Fruit fly (Drosophila melanogaster) whole organism, embryonic: ENCODE results near the gene PAPLA1.

Source experiments
- Atf3 ChIP-seq: fragments of 200-800 bp; sonication (Bioruptor generic); optimal IDR thresholded peaks from 3 replicates; lab custom pipeline; 2016; ENCODE audit warnings: missing biosample characterization, missing genetic modification characterization
- Atf6 ChIP-seq: fragments of 200-800 bp; sonication (Bioruptor generic); IDR thresholded peaks from 2 replicates; pipeline ENCODE4 v1.3.6; 2022; ENCODE audit warnings: missing biosample characterization, missing genetic modification characterization
- CG13624 ChIP-seq: fragments of 200-800 bp; sonication (Bioruptor generic); optimal IDR thresholded peaks from 2 replicates; lab custom pipeline; 2016; ENCODE audit warnings: missing biosample characterization, missing genetic modification characterization
- CG14965 ChIP-seq: fragments of 200-800 bp; sonication (Bioruptor generic); optimal IDR thresholded peaks from 2 replicates; lab custom pipeline; 2016; ENCODE audit warnings: missing biosample characterization, missing genetic modification characterization, borderline replicate concordance
- CG15011 ChIP-seq: fragments of 200-800 bp; sonication (Bioruptor generic); optimal IDR thresholded peaks from 3 replicates; lab custom pipeline; 2018; ENCODE audit warnings: missing biosample characterization, mild to moderate bottlenecking, missing genetic modification characterization
- CG15479 ChIP-seq: fragments of 200-800 bp; sonication (Bioruptor generic); optimal IDR thresholded peaks from 3 replicates; lab custom pipeline; 2019; ENCODE audit warnings: missing biosample characterization, mild to moderate bottlenecking, missing genetic modification characterization, moderate library complexity
- CG1602 ChIP-seq: fragments of 200-800 bp; sonication (Bioruptor generic); optimal IDR thresholded peaks from 3 replicates; lab custom pipeline; 2016; ENCODE audit warnings: missing biosample characterization, missing genetic modification characterization
- CG16779 ChIP-seq: fragments of 200-800 bp; sonication (Bioruptor generic); IDR thresholded peaks from 2 replicates; pipeline ENCODE4 v1.3.6; 2022; ENCODE audit warnings: missing biosample characterization, missing genetic modification characterization
- CG17361 ChIP-seq: fragments of 200-800 bp; sonication (Bioruptor generic); IDR thresholded peaks from 3 replicates; pipeline ENCODE4 v1.3.6; 2022; ENCODE audit warnings: missing biosample characterization, missing genetic modification characterization
- CG31388 ChIP-seq: fragments of 200-800 bp; sonication (Bioruptor generic); optimal IDR thresholded peaks from 2 replicates; lab custom pipeline; 2016; ENCODE audit warnings: missing biosample characterization, missing genetic modification characterization
- CG3163 ChIP-seq: fragments of 200-800 bp; sonication (Bioruptor generic); optimal IDR thresholded peaks from 3 replicates; lab custom pipeline; 2016; ENCODE audit warnings: missing biosample characterization, missing genetic modification characterization
- CG32532 ChIP-seq: fragments of 200-800 bp; sonication (Bioruptor generic); IDR thresholded peaks from 2 replicates; pipeline ENCODE4 v1.3.6; 2022; ENCODE audit warnings: missing biosample characterization, missing genetic modification characterization
- CG32772 ChIP-seq: fragments of 200-800 bp; sonication (Bioruptor generic); IDR thresholded peaks from 2 replicates; pipeline ENCODE4 v1.3.6; 2022; ENCODE audit warnings: missing biosample characterization, missing genetic modification characterization
- CG6254 ChIP-seq: fragments of 200-800 bp; sonication (Bioruptor generic); optimal IDR thresholded peaks from 3 replicates; lab custom pipeline; 2017; ENCODE audit warnings: mild to moderate bottlenecking, missing biosample characterization, missing genetic modification reagents, missing genetic modification characterization
- CG8089 ChIP-seq: fragments of 200-800 bp; sonication (Bioruptor generic); optimal IDR thresholded peaks from 3 replicates; lab custom pipeline; 2016; ENCODE audit warnings: missing biosample characterization, missing genetic modification characterization
- CG8944 ChIP-seq: fragments of 200-800 bp; sonication (Bioruptor generic); optimal IDR thresholded peaks from 3 replicates; lab custom pipeline; 2016; ENCODE audit warnings: missing biosample characterization, missing genetic modification characterization
- CG9215 ChIP-seq: fragments of 200-800 bp; sonication (Bioruptor generic); IDR thresholded peaks from 2 replicates; pipeline ENCODE4 v1.3.6; 2022; ENCODE audit warnings: missing biosample characterization, missing genetic modification characterization
- Deaf1 ChIP-seq: fragments of 200-800 bp; optimal IDR thresholded peaks from 3 replicates; lab custom pipeline; 2019; ENCODE audit warnings: missing biosample characterization, mild to moderate bottlenecking, missing genetic modification characterization, moderate library complexity
- Dref ChIP-seq: fragments of 200-800 bp; sonication (Bioruptor generic); IDR thresholded peaks from 2 replicates; pipeline ENCODE4 v1.3.6; 2022; ENCODE audit warnings: missing biosample characterization, missing genetic modification characterization
- Hr51 ChIP-seq, 2 experiments: fragments of 200-800 bp; sonication (Bioruptor generic); optimal IDR thresholded peaks; 2 replicates in 1 of 2; 3 replicates in 1 of 2; lab custom pipeline; 2016 to 2018; ENCODE audit warnings: missing biosample characterization in 2 of 2, missing genetic modification characterization in 2 of 2, mild to moderate bottlenecking in 1 of 2, moderate library complexity in 1 of 2
- Lhr ChIP-seq: fragments of 200-800 bp; sonication (Bioruptor generic); optimal IDR thresholded peaks from 3 replicates; lab custom pipeline; 2017; ENCODE audit warnings: mild to moderate bottlenecking, missing biosample characterization, missing genetic modification reagents, missing genetic modification characterization
- Lim3 ChIP-seq: fragments of 200-800 bp; sonication (Bioruptor generic); IDR thresholded peaks from 2 replicates; pipeline ENCODE4 v1.3.6; 2022; ENCODE audit warnings: missing biosample characterization, missing genetic modification characterization
- Myb ChIP-seq: fragments of 200-800 bp; sonication (Bioruptor generic); optimal IDR thresholded peaks from 2 replicates; lab custom pipeline; 2016; ENCODE audit warnings: missing biosample characterization, missing genetic modification characterization
- Nf-YB ChIP-seq: fragments of 200-800 bp; sonication (Bioruptor generic); optimal IDR thresholded peaks from 3 replicates; lab custom pipeline; 2019; ENCODE audit warnings: missing biosample characterization, mild to moderate bottlenecking, missing genetic modification characterization, moderate library complexity
- NfI ChIP-seq: fragments of 200-800 bp; sonication (Bioruptor generic); optimal IDR thresholded peaks from 3 replicates; lab custom pipeline; 2018; ENCODE audit warnings: missing biosample characterization, mild to moderate bottlenecking, missing genetic modification characterization, moderate library complexity
- Optix ChIP-seq: fragments of 200-800 bp; sonication (Bioruptor generic); IDR thresholded peaks from 3 replicates; pipeline ENCODE4 v1.3.6; 2022; ENCODE audit warnings: missing biosample characterization, missing genetic modification characterization
- Sox102F ChIP-seq: fragments of 200-800 bp; sonication (Bioruptor generic); optimal IDR thresholded peaks from 2 replicates; lab custom pipeline; 2018; ENCODE audit warnings: missing biosample characterization, mild to moderate bottlenecking, missing genetic modification characterization, moderate library complexity
- ac ChIP-seq: fragments of 200-800 bp; sonication (Bioruptor generic); optimal IDR thresholded peaks from 3 replicates; lab custom pipeline; 2017; ENCODE audit warnings: missing biosample characterization, mild to moderate bottlenecking, missing genetic modification characterization
- amos ChIP-seq: fragments of 200-800 bp; sonication (Bioruptor generic); IDR thresholded peaks from 2 replicates; pipeline ENCODE4 v1.3.6; 2022; ENCODE audit warnings: missing biosample characterization, missing genetic modification characterization; ENCODE audit not compliant: partially characterized antibody
- bigmax ChIP-seq: fragments of 200-800 bp; sonication (Bioruptor generic); optimal IDR thresholded peaks from 2 replicates; lab custom pipeline; 2018; ENCODE audit warnings: missing biosample characterization, mild to moderate bottlenecking, missing genetic modification characterization
- bsh ChIP-seq, 2 experiments: fragments of 200-800 bp; sonication (Bioruptor generic); optimal IDR thresholded peaks; 2 replicates each; lab custom pipeline; 2017 to 2018; ENCODE audit warnings: mild to moderate bottlenecking in 2 of 2, missing biosample characterization in 2 of 2, missing genetic modification characterization in 2 of 2, moderate library complexity in 1 of 2
- chinmo ChIP-seq: fragments of 200-800 bp; sonication (Bioruptor generic); IDR thresholded peaks from 4 replicates; pipeline ENCODE4 v1.3.6; 2022; ENCODE audit warnings: missing biosample characterization, missing genetic modification characterization; ENCODE audit not compliant: partially characterized antibody
- dysf ChIP-seq: fragments of 200-800 bp; sonication (Bioruptor generic); IDR thresholded peaks from 3 replicates; pipeline ENCODE4 v1.3.6; 2022; ENCODE audit warnings: missing biosample characterization, missing genetic modification characterization
- ems ChIP-seq: fragments of 200-800 bp; sonication (Bioruptor generic); optimal IDR thresholded peaks from 3 replicates; lab custom pipeline; 2016; ENCODE audit warnings: missing biosample characterization, missing genetic modification characterization
- gem ChIP-seq: fragments of 200-800 bp; sonication (Bioruptor generic); optimal IDR thresholded peaks from 2 replicates; lab custom pipeline; 2019; ENCODE audit warnings: missing biosample characterization, mild to moderate bottlenecking, missing genetic modification characterization, moderate library complexity
- gt ChIP-seq: fragments of 200-800 bp; sonication (Bioruptor generic); IDR thresholded peaks from 2 replicates; pipeline ENCODE4 v1.3.6; 2022; ENCODE audit warnings: missing biosample characterization, missing genetic modification characterization
- jing ChIP-seq: fragments of 200-800 bp; sonication (Bioruptor generic); optimal IDR thresholded peaks from 2 replicates; lab custom pipeline; 2018; ENCODE audit warnings: missing biosample characterization, mild to moderate bottlenecking, missing genetic modification characterization
- lbe ChIP-seq: fragments of 200-800 bp; sonication (Bioruptor generic); optimal IDR thresholded peaks from 2 replicates; lab custom pipeline; 2016; ENCODE audit warnings: missing biosample characterization, mild to moderate bottlenecking, missing genetic modification characterization
- nmo ChIP-seq: fragments of 200-800 bp; sonication (Bioruptor generic); optimal IDR thresholded peaks from 2 replicates; lab custom pipeline; 2018; ENCODE audit warnings: missing biosample characterization, mild to moderate bottlenecking, missing genetic modification characterization, moderate library complexity
- pan ChIP-seq, 4 experiments: fragments of >200 bp in 3 of 4; fragments of 200-800 bp in 1 of 4; sonication (Bioruptor generic) in 1 of 4; optimal IDR thresholded peaks in 3 of 4; IDR thresholded peaks in 1 of 4; 2 replicates each; pipeline versions ENCODE4 v1.3.6 to Lab custom; 2017 to 2022; ENCODE audit warnings: missing biosample characterization in 2 of 4, missing genetic modification characterization in 2 of 4, mixed read lengths in 1 of 4
- phol ChIP-seq: fragments of 200-800 bp; sonication (Bioruptor generic); optimal IDR thresholded peaks from 3 replicates; lab custom pipeline; 2018; ENCODE audit warnings: missing biosample characterization, mild to moderate bottlenecking, missing genetic modification characterization, moderate library complexity
- sc ChIP-seq, 3 experiments: fragments of >200 bp in 2 of 3; fragments of 200-800 bp in 1 of 3; sonication (Bioruptor generic) in 1 of 3; optimal IDR thresholded peaks; 2 replicates in 2 of 3; 3 replicates in 1 of 3; lab custom pipeline; 2017; ENCODE audit warnings: mild to moderate bottlenecking in 1 of 3, missing biosample characterization in 1 of 3, missing genetic modification characterization in 1 of 3, missing genetic modification reagents in 1 of 3
- seq ChIP-seq: fragments of 200-800 bp; sonication (Bioruptor generic); IDR thresholded peaks from 2 replicates; pipeline ENCODE4 v1.3.6; 2022; ENCODE audit warnings: missing biosample characterization, missing genetic modification characterization
- slou ChIP-seq: fragments of 200-800 bp; sonication (Bioruptor generic); optimal IDR thresholded peaks from 3 replicates; lab custom pipeline; 2016; ENCODE audit warnings: missing biosample characterization, missing genetic modification characterization
- twi ChIP-seq: fragments of 200-800 bp; optimal IDR thresholded peaks from 2 replicates; lab custom pipeline; 2019; ENCODE audit warnings: missing biosample characterization, mild to moderate bottlenecking, missing genetic modification characterization, moderate library complexity
- unpg ChIP-seq: fragments of 200-800 bp; sonication (Bioruptor generic); optimal IDR thresholded peaks from 3 replicates; lab custom pipeline; 2018; ENCODE audit warnings: missing biosample characterization, mild to moderate bottlenecking, missing genetic modification characterization, moderate library complexity
- vvl ChIP-seq: fragments of 200-800 bp; sonication (Bioruptor generic); IDR thresholded peaks from 2 replicates; pipeline ENCODE4 v1.3.6; 2022; ENCODE audit warnings: missing biosample characterization, missing genetic modification characterization
- wdn ChIP-seq: fragments of 200-800 bp; sonication (Bioruptor generic); IDR thresholded peaks from 2 replicates; pipeline ENCODE4 v1.3.6; 2022; ENCODE audit warnings: missing biosample characterization, missing genetic modification characterization

PAPLA1 gene

dm6 chr2L:8084349-8085203 lies 74.9 kb downstream of the PAPLA1 start (continued):
- TF ChIP-seq unpg (GFP tag; lab: Kevin White, UChicago), result no peak
- TF ChIP-seq vvl (GFP tag; lab: Robert Waterston, UW), result no peak
- TF ChIP-seq bigmax (GFP tag; lab: Kevin White, UChicago), result no peak
- no peak for TF ChIP-seq CG32772
- TF ChIP-seq bsh (GFP tag; optimal IDR thresholded peaks at IDR 0.05; lab: Kevin White, UChicago), result no peak
- no peak for TF ChIP-seq twi (tag; lab: Kevin White, UChicago)
- TF ChIP-seq Sox102F (GFP tag; lab: Kevin White, UChicago), result no peak
- no peak for TF ChIP-seq CG6254
- no peak for TF ChIP-seq CG9215 (GFP tag; lab: Robert Waterston, UW)
- TF ChIP-seq CG16779 (GFP tag; lab: Robert Waterston, UW), result no peak
- TF ChIP-seq CG17361 (GFP tag; lab: Robert Waterston, UW), result 0 out of 3 replicates have a peak, but pooled peaks have one; percentile 27
- no peak for TF ChIP-seq CG15011 (GFP tag; lab: Kevin White, UChicago)
- TF ChIP-seq CG15479, result no peak
- TF ChIP-seq wdn (GFP tag; lab: Robert Waterston, UW), result no peak
- no peak for TF ChIP-seq amos (GFP tag; lab: Robert Waterston, UW)
- no peak for TF ChIP-seq Deaf1 (tag; lab: Kevin White, UChicago)
- TF ChIP-seq CG14965 (GFP tag; lab: Kevin White, UChicago), result no peak
- no peak for TF ChIP-seq lbe (GFP tag; lab: Kevin White, UChicago)
- TF ChIP-seq Nf-YB (GFP tag; lab: Kevin White, UChicago), result no peak
- TF ChIP-seq gt, result no peak
- TF ChIP-seq NfI (GFP tag; lab: Kevin White, UChicago), result no peak
- no peak for TF ChIP-seq CG31388 (GFP tag; lab: Kevin White, UChicago)
- no peak for TF ChIP-seq jing (GFP tag; lab: Kevin White, UChicago)
- no peak; the same call in 1 of the 2 replicates for TF ChIP-seq Atf6
- TF ChIP-seq Optix, result no peak
- no peak for TF ChIP-seq CG1602
- no peak for TF ChIP-seq Hr51 (GFP tag; optimal IDR thresholded peaks at IDR 0.05; lab: Kevin White, UChicago)
- TF ChIP-seq chinmo (GFP tag; lab: Robert Waterston, UW), result no peak
- TF ChIP-seq phol, result no peak
- TF ChIP-seq CG32532 (GFP tag; lab: Robert Waterston, UW), result no peak
- TF ChIP-seq seq (GFP tag; lab: Robert Waterston, UW), result no peak
- TF ChIP-seq CG8944 (GFP tag; lab: Kevin White, UChicago), result no peak
- no peak for TF ChIP-seq nmo
- TF ChIP-seq CG13624, result no peak
- no peak for TF ChIP-seq sc (optimal IDR thresholded peaks at IDR 0.05; lab: Kevin White, UChicago)
- no peak for TF ChIP-seq sc (GFP tag; optimal IDR thresholded peaks at IDR 0.05; lab: Kevin White, UChicago)
- TF ChIP-seq gem, result peak; percentile 22
- no peak for TF ChIP-seq Myb (GFP tag; lab: Kevin White, UChicago)
- TF ChIP-seq CG8089 (GFP tag; lab: Kevin White, UChicago), result no peak
- no peak for TF ChIP-seq Lim3 (GFP tag; lab: Robert Waterston, UW)
- TF ChIP-seq dysf, result no peak
- no peak for TF ChIP-seq Dref
- TF ChIP-seq ems, result no peak
- TF ChIP-seq Atf3, result peak; percentile 47
- no peak for TF ChIP-seq Lhr (GFP tag; lab: Kevin White, UChicago)
- TF ChIP-seq pan (optimal IDR thresholded peaks at IDR 0.05; lab: Kevin White, UChicago), result no peak
- peak in 1 of 2 experiments; percentile 16 for TF ChIP-seq pan (GFP tag; optimal IDR thresholded peaks at IDR 0.05 in 1 of 2, IDR thresholded peaks at IDR 0.05 in 1 of 2)
- TF ChIP-seq CG3163 (GFP tag; lab: Kevin White, UChicago), result no peak
- no peak for TF ChIP-seq slou (GFP tag; lab: Kevin White, UChicago)
- TF ChIP-seq ac, result no peak
